Fruit fly (Drosophila melanogaster) Kc167 (cell line): ENCODE measurements around the gene Kmn1.

ENCODE experiments used
- Myc ChIP-seq: fragments of >200 bp; optimal IDR thresholded peaks from 2 replicates; lab custom pipeline; 2017; ENCODE audit warnings: missing external identifiers
- Sin3A ChIP-seq: fragments of >200 bp; optimal IDR thresholded peaks from 2 replicates; lab custom pipeline; 2018; ENCODE audit warnings: missing external identifiers
- h ChIP-seq: fragments of >200 bp; optimal IDR thresholded peaks from 3 replicates; lab custom pipeline; 2018; ENCODE audit warnings: missing external identifiers
- insv ChIP-seq: fragments of >200 bp; optimal IDR thresholded peaks from 3 replicates; lab custom pipeline; 2018; ENCODE audit warnings: missing external identifiers
- psq ChIP-seq: fragments of >200 bp; optimal IDR thresholded peaks from 2 replicates; lab custom pipeline; 2017; ENCODE audit warnings: missing external identifiers
- ttk ChIP-seq: sonication (Bioruptor generic); optimal IDR thresholded peaks from 2 replicates; lab custom pipeline; 2017; ENCODE audit warnings: missing external identifiers

Gene Kmn1

dm6 chrX:11572270-11572914 lies at the start of gene Kmn1, which contains the start of gene Reepl1:
TSS of gene Kmn1 (minus strand) at chrX:11572442.
TSS of gene Reepl1 (plus strand) at chrX:11572707.
- no peak for TF ChIP-seq psq (lab: Kevin White, UChicago)
- no peak for TF ChIP-seq h (lab: Kevin White, UChicago)
- no peak for TF ChIP-seq ttk (lab: Kevin White, UChicago)
- TF ChIP-seq Sin3A (lab: Kevin White, UChicago), result no peak
- no peak for TF ChIP-seq Myc (lab: Kevin White, UChicago)
- TF ChIP-seq insv (lab: Kevin White, UChicago), result no peak

dm6 chrX:11621315-11621865 lies 49.1 kb upstream of the Kmn1 start:
- TF ChIP-seq psq (lab: Kevin White, UChicago) (no peak), h (lab: Kevin White, UChicago) (no peak), Myc (lab: Kevin White, UChicago) (no peak), Sin3A (lab: Kevin White, UChicago) (no peak), insv (lab: Kevin White, UChicago) (no peak), ttk (lab: Kevin White, UChicago) (no peak)

DNA sequence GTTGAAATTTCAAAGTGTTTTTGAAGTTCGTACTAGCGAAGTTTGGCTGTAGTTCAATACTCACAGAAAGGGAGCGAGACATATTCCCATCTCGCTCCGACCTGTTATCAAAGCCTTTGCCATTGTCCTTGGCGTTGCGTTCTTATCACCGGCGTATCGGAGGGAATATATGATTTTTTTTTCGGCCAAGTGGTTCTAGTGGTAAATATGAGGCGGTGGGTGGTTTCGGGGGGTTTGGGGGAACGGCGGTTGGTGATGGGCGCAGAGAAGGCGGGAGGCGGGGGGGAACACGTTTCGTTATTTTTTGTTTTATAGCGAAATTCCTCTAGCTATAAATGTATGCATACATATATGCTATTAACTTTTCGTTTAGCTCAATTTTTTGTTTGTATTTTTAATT lies 48.3 kb upstream of the Kmn1 start:
- TF ChIP-seq Myc (lab: Kevin White, UChicago), result no peak
- TF ChIP-seq Sin3A (lab: Kevin White, UChicago), result no peak
- no peak for TF ChIP-seq psq (lab: Kevin White, UChicago)
- TF ChIP-seq insv (lab: Kevin White, UChicago), result no peak
- TF ChIP-seq h (lab: Kevin White, UChicago), result no peak
- TF ChIP-seq ttk (lab: Kevin White, UChicago), result no peak

DNA sequence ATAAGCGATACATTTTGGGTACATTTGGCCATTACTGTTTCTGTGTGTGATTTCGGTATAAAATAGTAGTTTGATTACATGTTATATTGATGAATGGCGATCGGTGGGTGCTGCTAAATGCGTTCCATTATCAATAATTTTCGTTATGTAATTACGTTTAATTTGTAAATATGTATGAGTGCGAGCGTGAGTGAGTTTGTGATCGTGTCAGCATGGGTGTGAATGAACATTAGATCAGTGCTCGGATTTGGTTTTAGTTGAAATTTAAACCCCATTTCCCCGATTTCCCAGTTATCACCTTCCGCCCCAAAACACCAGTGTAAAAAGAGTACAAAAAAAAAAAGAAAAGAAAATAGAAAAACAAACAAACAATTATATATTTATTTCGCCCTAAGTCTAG lies 47.4 kb upstream of the Kmn1 start:
- no peak for TF ChIP-seq insv (lab: Kevin White, UChicago)
- TF ChIP-seq Myc (lab: Kevin White, UChicago), result no peak
- TF ChIP-seq psq (lab: Kevin White, UChicago), result no peak
- TF ChIP-seq Sin3A (lab: Kevin White, UChicago), result no peak
- no peak for TF ChIP-seq ttk (lab: Kevin White, UChicago)
- TF ChIP-seq h (lab: Kevin White, UChicago), result no peak

- TF ChIP-seq Sin3A (lab: Kevin White, UChicago) (no peak), psq (lab: Kevin White, UChicago) (no peak), insv (lab: Kevin White, UChicago) (no peak)
These were observed 44.3 kb upstream of the Kmn1 start for dm6 chrX:11616496-11616952.

- TF ChIP-seq psq (lab: Kevin White, UChicago), result no peak
- no peak for TF ChIP-seq Myc (lab: Kevin White, UChicago)
- no peak for TF ChIP-seq insv (lab: Kevin White, UChicago)
- no peak for TF ChIP-seq Sin3A (lab: Kevin White, UChicago)
- no peak for TF ChIP-seq h (lab: Kevin White, UChicago)
- no peak for TF ChIP-seq ttk (lab: Kevin White, UChicago)
These were observed 43.6 kb upstream of the Kmn1 start, which contains the start of the genes RPA3 and Met for dm6 chrX:11615652-11616495. TSS of gene RPA3 (minus strand) at chrX:11615840. TSS of gene Met (plus strand) at chrX:11616124.

DNA sequence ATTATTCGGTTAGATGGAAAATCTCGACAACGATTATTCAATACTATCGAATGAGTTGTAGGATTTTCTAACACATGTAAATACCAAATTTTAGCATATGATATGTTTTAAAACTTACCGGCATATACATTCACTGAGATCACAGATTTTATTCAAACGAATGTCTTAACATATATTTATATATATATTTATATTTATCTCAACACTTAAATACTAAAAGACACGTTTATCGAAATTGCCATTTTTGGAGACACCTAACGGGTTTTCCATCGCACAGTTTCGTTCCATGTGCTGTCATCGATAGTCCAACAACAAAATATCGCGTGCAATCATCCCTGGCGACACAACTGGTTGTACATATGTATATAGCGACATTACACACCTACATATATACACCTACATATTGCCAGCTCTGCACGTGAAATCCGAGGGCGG lies 39.4 kb upstream of the Kmn1 start, which contains the start of the genes CG2247 and CG1703:
CG2247 (minus strand) TSS at position 8 of the 435 bp plus-strand sequence.
CG1703 (plus strand) TSS at position 283 of the 435 bp plus-strand sequence.
- TF ChIP-seq insv (lab: Kevin White, UChicago) (no peak), h (lab: Kevin White, UChicago) (no peak), Myc (lab: Kevin White, UChicago) (no peak), ttk (lab: Kevin White, UChicago) (no peak), Sin3A (lab: Kevin White, UChicago) (no peak), psq (lab: Kevin White, UChicago) (no peak)

dm6 chrX:11611056-11611644 lies 38.9 kb upstream of the Kmn1 start:
- TF ChIP-seq h (lab: Kevin White, UChicago), result no peak

DNA sequence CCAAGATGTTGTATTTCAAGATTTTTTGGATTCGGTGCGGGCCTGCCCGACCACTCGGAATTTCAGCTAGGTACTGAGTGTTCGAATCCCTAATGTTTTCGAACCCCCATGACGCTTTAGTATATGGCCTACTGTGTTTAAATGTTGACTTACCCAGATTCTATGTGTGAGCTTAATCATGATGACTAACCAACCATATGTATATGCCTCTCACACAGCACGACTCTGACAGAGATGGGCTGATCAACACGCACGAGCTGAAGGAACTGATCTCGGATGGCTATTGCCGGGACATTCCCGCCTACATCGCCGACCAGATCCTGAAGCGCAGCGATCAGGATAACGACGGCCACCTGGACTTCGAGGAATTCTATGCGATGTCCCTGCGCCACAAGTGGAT lies 31.9 kb upstream of the Kmn1 start, which contains the start of gene CG2533:
CG2533 (minus strand) TSS at position 101 of the 400 bp plus-strand sequence.
- no peak for TF ChIP-seq psq (lab: Kevin White, UChicago)

- TF ChIP-seq Myc (lab: Kevin White, UChicago), result no peak
- no peak for TF ChIP-seq Sin3A (lab: Kevin White, UChicago)
- TF ChIP-seq psq (lab: Kevin White, UChicago), result no peak
- no peak for TF ChIP-seq ttk (lab: Kevin White, UChicago)
- no peak for TF ChIP-seq insv (lab: Kevin White, UChicago)
- no peak for TF ChIP-seq h (lab: Kevin White, UChicago)
These were observed 29.2 kb upstream of the Kmn1 start for dm6 chrX:11601408-11601807.
